Worm (Caenorhabditis elegans) whole organism, late embryonic: ENCODE measurements around the gene twk-44.

Experiments used
- ama-1 ChIP-seq: fragments of 150-350 bp; optimal IDR thresholded peaks from 2 replicates; lab custom pipeline; 2014
- ceh-31 ChIP-seq: sonication (generic microtip); optimal IDR thresholded peaks from 2 replicates; lab custom pipeline; 2016; ENCODE audit warnings: missing genetic modification characterization, missing compliant biosample characterization
- elt-4 ChIP-seq: sonication (generic microtip); optimal IDR thresholded peaks from 2 replicates; lab custom pipeline; 2016; ENCODE audit warnings: missing genetic modification characterization, missing compliant biosample characterization
- fkh-10 ChIP-seq: fragments of 150-350 bp; optimal IDR thresholded peaks from 2 replicates; lab custom pipeline; 2014; ENCODE audit warnings: missing biosample characterization, missing genetic modification reagents, missing genetic modification characterization
- gmeb-2 ChIP-seq: sonication (generic microtip); optimal IDR thresholded peaks from 2 replicates; lab custom pipeline; 2016; ENCODE audit warnings: missing genetic modification characterization, inconsistent platforms, missing compliant biosample characterization
- pha-4 ChIP-seq: fragments of 150-350 bp; optimal IDR thresholded peaks from 2 replicates; lab custom pipeline; 2018; ENCODE audit warnings: missing biosample characterization, missing genetic modification reagents, missing genetic modification characterization
- pqm-1 ChIP-seq: sonication (generic microtip); optimal IDR thresholded peaks from 2 replicates; lab custom pipeline; 2016; ENCODE audit warnings: missing genetic modification characterization, missing compliant biosample characterization
- tbx-2 ChIP-seq: sonication (generic microtip); optimal IDR thresholded peaks from 2 replicates; lab custom pipeline; 2016; ENCODE audit warnings: missing genetic modification characterization, missing compliant biosample characterization
- unc-42 ChIP-seq: sonication (generic microtip); optimal IDR thresholded peaks from 2 replicates; lab custom pipeline; 2016; ENCODE audit warnings: missing genotype, missing genetic modification characterization, missing compliant biosample characterization
- unc-86 ChIP-seq: sonication (generic microtip); optimal IDR thresholded peaks from 2 replicates; lab custom pipeline; 2016; ENCODE audit warnings: missing genetic modification characterization, missing compliant biosample characterization

DNA sequence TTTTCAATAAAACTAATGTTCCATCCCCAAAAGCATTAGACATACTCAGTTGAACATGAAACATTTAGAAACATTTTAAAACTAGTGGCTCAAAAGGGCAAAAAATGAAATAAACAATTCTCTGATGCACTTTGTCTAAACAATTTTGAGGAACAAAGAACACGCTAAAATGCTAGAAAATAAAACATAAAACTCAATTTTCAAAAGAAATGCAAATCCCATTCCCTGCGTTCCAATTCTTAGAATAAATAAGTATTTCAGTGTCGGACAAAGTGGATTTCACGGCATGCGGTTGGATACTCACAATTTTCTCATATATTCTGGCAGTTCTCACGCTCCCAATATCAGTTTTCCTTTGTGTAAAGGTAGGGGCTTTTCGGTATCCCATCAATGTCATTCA, 6.4 kb upstream of the twk-44 start:
- TF ChIP-seq elt-4 (tag; lab: Kevin White, UChicago), result no peak
- no peak for TF ChIP-seq pqm-1 (tag; lab: Kevin White, UChicago)
- no peak for TF ChIP-seq ama-1 (lab: Kevin White, UChicago)
- TF ChIP-seq unc-86 (tag; lab: Kevin White, UChicago), result no peak
- TF ChIP-seq pha-4, result no peak
- no peak for TF ChIP-seq unc-42 (tag; lab: Kevin White, UChicago)
- TF ChIP-seq gmeb-2 (tag; lab: Kevin White, UChicago), result no peak
- TF ChIP-seq fkh-10 (GFP tag; lab: Kevin White, UChicago), result no peak
- TF ChIP-seq ceh-31 (tag; lab: Kevin White, UChicago), result no peak
- TF ChIP-seq tbx-2 (tag; lab: Kevin White, UChicago), result no peak
